Worm (Caenorhabditis elegans): Measurements from ENCODE around the gene gcy-19.

gcy-19 gene

DNA sequence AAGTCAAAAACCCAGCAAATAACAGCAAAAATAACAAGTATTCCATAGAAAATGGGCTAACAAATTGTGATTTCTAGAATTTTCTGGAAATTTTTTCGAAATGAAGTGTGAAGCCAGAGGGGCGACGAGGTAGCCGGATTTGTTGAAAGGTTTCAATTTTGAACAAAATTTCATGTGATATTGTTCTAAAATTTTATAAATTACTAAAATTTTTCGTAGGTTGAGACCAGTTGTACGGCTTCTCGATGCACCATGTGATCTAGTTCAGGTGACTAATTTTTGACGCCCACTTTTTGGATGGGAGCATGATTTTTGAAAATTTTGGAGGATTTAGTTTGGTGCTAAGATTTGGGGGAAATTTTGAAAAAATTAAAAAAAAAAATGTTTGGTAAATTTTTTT lies at the start of gene gcy-19:
Gene gcy-19, minus strand, starts transcription at position 101 of the 400 bp plus-strand sequence.
- no peak for TF ChIP-seq egl-13 (tag; optimal IDR thresholded peaks at IDR 0.05)
- TF ChIP-seq nhr-28 (tag; optimal IDR thresholded peaks at IDR 0.05) = no peak
- TF ChIP-seq pag-3 (tag; optimal IDR thresholded peaks at IDR 0.05; ENCODE audit: borderline replicate concordance, insufficient read depth) = no peak
- no peak for TF ChIP-seq ceh-8 (GFP tag; optimal IDR thresholded peaks at IDR 0.05)

DNA sequence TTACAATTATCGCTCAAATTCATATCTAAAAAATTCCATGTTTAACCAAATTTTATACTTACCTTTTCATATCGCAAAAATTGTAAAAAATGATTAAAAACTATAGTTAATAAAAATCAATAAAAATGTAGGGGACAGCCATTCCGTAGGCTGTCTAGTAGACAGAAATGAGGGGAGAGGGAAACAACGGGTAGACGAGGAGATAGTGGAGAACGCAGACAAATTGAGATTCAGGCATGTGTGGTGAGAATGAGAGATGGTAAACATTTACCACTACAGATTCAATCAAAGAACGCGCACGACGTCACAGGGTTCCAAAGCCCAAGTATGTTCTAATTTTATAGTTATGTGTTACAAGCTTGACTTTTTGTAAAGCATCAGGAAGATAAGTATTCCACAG lies 44.4 kb upstream of the gcy-19 start:
- peak; percentile 12 to 16 for TF ChIP-seq efl-1 (optimal IDR thresholded peaks at IDR 0.05)
- peak in 1 of 2 experiments; percentile 14 for TF ChIP-seq efl-1 (GFP tag; optimal IDR thresholded peaks at IDR 0.05 in 1 of 2)
- TF ChIP-seq nhr-71 (tag; optimal IDR thresholded peaks at IDR 0.05) = peak; percentile 10
- no peak for TF ChIP-seq rnt-1 (tag; optimal IDR thresholded peaks at IDR 0.05)
- TF ChIP-seq ceh-88 (GFP tag; IDR thresholded peaks at IDR 0.05) = no peak
- TF ChIP-seq ceh-8 (GFP tag; optimal IDR thresholded peaks at IDR 0.05) = no peak
- no peak for TF ChIP-seq hpl-2 (GFP tag; optimal IDR thresholded peaks at IDR 0.05)
- TF ChIP-seq efl-3 (GFP tag; optimal IDR thresholded peaks at IDR 0.05) = no peak
- no peak for TF ChIP-seq xbp-1 (tag; optimal IDR thresholded peaks at IDR 0.05)
- no peak for TF ChIP-seq egl-27 (tag; optimal IDR thresholded peaks at IDR 0.05)
- TF ChIP-seq ces-1 (GFP tag; optimal IDR thresholded peaks at IDR 0.05) = no peak
- TF ChIP-seq swsn-7 (tag; optimal IDR thresholded peaks at IDR 0.05) = no peak
- TF ChIP-seq C16A3.4 (tag; optimal IDR thresholded peaks at IDR 0.05) = no peak
- peak; percentile 56 for TF ChIP-seq nhr-19 (GFP tag; conservative IDR thresholded peaks at IDR 0.05)
- TF ChIP-seq zag-1 (tag; optimal IDR thresholded peaks at IDR 0.05) = no peak
- TF ChIP-seq unc-62 (GFP tag; optimal IDR thresholded peaks at IDR 0.05) = no peak
- TF ChIP-seq ztf-4 (tag; optimal IDR thresholded peaks at IDR 0.05) = no peak
- TF ChIP-seq lin-13 (GFP tag; optimal IDR thresholded peaks at IDR 0.05) = no peak
- no peak for TF ChIP-seq ztf-11 (tag; optimal IDR thresholded peaks at IDR 0.05)
- TF ChIP-seq zip-4 (GFP tag; optimal IDR thresholded peaks at IDR 0.05) = no peak
- no peak for TF ChIP-seq skn-1 (tag; optimal IDR thresholded peaks at IDR 0.05)
- no peak for TF ChIP-seq ama-1 (optimal IDR thresholded peaks at IDR 0.05)
- TF ChIP-seq mef-2 (tag; optimal IDR thresholded peaks at IDR 0.05) = no peak
- TF ChIP-seq dsc-1 (tag; optimal IDR thresholded peaks at IDR 0.05) = no peak
- TF ChIP-seq lsy-2 (tag; optimal IDR thresholded peaks at IDR 0.05) = peak in 1 of 2 experiments; percentile 23
- no peak for TF ChIP-seq nhr-12 (tag; optimal IDR thresholded peaks at IDR 0.05)
- no peak for TF ChIP-seq aha-1 (tag; optimal IDR thresholded peaks at IDR 0.05)
- TF ChIP-seq unc-86 (tag; optimal IDR thresholded peaks at IDR 0.05) = no peak
- TF ChIP-seq aly-2 (tag; optimal IDR thresholded peaks at IDR 0.05) = no peak
- no peak for TF ChIP-seq lin-15B (tag; optimal IDR thresholded peaks at IDR 0.05)
- no peak for TF ChIP-seq grh-1 (GFP tag; IDR thresholded peaks at IDR 0.05)
- TF ChIP-seq alr-1 (tag; optimal IDR thresholded peaks at IDR 0.05; ENCODE audit: borderline replicate concordance) = no peak
- TF ChIP-seq nhr-20 (tag; optimal IDR thresholded peaks at IDR 0.05) = no peak
- no peak for TF ChIP-seq fkh-10 (GFP tag; optimal IDR thresholded peaks at IDR 0.05)
- no peak for TF ChIP-seq nhr-84 (tag; optimal IDR thresholded peaks at IDR 0.05)
- no peak for TF ChIP-seq pqm-1 (tag; optimal IDR thresholded peaks at IDR 0.05)
- no peak for TF ChIP-seq sox-4 (tag; optimal IDR thresholded peaks at IDR 0.05)
- TF ChIP-seq lin-39 (tag; optimal IDR thresholded peaks at IDR 0.05) = no peak
- no peak for TF ChIP-seq mep-1 (tag; optimal IDR thresholded peaks at IDR 0.05)
- TF ChIP-seq dpl-1 (GFP tag; optimal IDR thresholded peaks at IDR 0.05) = no peak
- TF ChIP-seq snu-23 (GFP tag; optimal IDR thresholded peaks at IDR 0.05) = peak; percentile 33
- TF ChIP-seq unc-130 (tag; optimal IDR thresholded peaks at IDR 0.05) = no peak
- TF ChIP-seq ets-5 (GFP tag; IDR thresholded peaks at IDR 0.05) = no peak
- no peak for TF ChIP-seq C34B4.2 (tag; optimal IDR thresholded peaks at IDR 0.05)
- TF ChIP-seq elt-3 (tag; optimal IDR thresholded peaks at IDR 0.05) = peak in 1 of 6 experiments; percentile 4
- no peak for TF ChIP-seq lir-3 (tag; optimal IDR thresholded peaks at IDR 0.05; ENCODE audit: poor library complexity)
- no peak for TF ChIP-seq elt-2 (tag; optimal IDR thresholded peaks at IDR 0.05)
- no peak for TF ChIP-seq Y116A8C.19 (tag; optimal IDR thresholded peaks at IDR 0.05; ENCODE audit: borderline replicate concordance)
- TF ChIP-seq unc-98 (GFP tag; IDR thresholded peaks at IDR 0.05) = no peak
- TF ChIP-seq pag-3 (tag; optimal IDR thresholded peaks at IDR 0.05; ENCODE audit: borderline replicate concordance, insufficient read depth) = no peak
